Worm (Caenorhabditis elegans): ENCODE data around the gene cnk-1.

cnk-1 gene

DNA sequence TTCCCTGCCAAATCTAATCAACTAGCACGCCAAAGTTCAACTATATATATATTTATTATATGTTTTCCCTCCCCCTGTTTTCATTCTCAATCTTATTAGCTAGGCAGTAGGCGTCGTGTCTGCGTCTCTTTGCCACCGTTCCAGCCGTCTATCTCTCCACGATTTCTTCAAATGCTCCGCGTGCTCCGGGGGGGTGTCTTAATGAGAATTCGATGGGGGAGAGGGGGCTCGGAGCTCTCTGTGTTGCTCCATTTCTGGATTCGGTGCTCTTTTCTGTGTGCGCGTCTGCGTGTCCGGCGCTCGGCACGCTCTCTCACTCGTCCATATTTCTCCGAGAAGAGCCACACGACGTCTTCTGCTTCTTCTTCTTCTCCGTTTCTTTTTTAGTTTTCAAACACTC is 13.2 kb downstream of the cnk-1 start:
- peak; percentile 37 for TF ChIP-seq cog-1 (tag; optimal IDR thresholded peaks at IDR 0.05)
- no peak for TF ChIP-seq klf-2 (GFP tag; conservative IDR thresholded peaks at IDR 0.05)

DNA sequence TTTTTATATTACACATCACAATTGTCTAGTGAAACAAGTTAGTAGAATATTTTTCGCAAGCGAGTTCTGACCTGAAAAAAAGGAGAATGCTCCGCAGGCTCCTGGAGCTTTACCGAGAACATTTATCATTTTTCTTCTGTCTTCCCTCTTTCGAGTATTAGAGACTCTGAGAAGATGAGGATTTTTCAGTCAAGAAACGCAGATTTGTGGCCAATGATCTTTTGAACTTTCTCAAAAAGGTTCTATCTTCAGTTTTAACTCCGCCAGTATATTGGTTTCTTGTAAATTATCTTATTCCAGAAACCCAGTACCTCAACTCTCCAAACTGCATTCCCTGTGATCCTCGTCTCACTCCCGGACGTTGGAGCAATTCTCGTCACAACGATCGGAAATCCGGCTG is 14.6 kb downstream of the cnk-1 start, which contains the start of gene K10G9.2:
Gene K10G9.2, plus strand, starts transcription at position 301 of the 400 bp plus-strand sequence.
- no peak for TF ChIP-seq ztf-23 (GFP tag; IDR thresholded peaks at IDR 0.05)
- TF ChIP-seq ztf-29 (GFP tag; IDR thresholded peaks at IDR 0.05) = no peak
- TF ChIP-seq T22C8.4 (GFP tag; IDR thresholded peaks at IDR 0.05) = no peak
- TF ChIP-seq cog-1 (tag; optimal IDR thresholded peaks at IDR 0.05) = no peak

DNA sequence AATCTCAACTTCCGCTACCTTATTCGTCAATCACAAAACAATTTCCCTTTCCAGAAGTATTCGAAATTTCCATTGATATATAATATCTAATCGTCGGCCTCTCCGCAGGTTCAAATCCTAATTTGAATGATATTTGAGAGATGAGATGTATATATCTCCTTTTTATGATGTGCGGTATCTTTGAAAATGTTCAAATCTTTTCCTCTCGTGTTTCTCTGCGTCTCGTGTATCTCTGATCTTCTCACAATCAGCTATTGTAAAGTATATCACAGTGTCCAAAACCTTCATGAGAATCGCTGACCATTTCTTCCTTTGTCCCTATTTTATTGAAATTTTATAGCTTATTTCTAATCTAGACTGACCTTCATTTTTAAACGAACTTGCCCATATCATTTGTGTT is 18.7 kb downstream of the cnk-1 start:
- no peak for TF ChIP-seq ref-1 (GFP tag; conservative IDR thresholded peaks at IDR 0.05)
- TF ChIP-seq med-1 (GFP tag; optimal IDR thresholded peaks at IDR 0.05; ENCODE audit: insufficient read depth) = no peak

DNA sequence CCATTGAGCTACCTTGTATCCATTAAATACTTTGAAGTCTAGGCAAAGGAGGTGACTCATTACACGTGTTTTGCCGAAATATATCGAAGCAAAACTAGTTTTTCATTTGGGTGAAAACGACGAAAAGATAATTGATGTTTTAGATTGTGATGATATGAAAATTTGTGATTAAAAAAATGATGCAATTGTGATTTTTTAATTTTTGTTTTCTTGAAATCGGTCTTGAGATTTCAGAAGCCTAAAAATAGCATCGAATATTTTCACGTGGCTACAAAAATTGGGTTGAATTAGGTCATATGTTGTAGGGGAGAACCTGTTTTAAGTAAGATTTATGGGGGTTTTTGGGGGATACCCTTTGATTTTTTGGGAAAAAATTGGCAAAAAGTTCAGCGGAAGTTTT is 19.5 kb downstream of the cnk-1 start:
- TF ChIP-seq ref-1 (GFP tag; conservative IDR thresholded peaks at IDR 0.05) (no peak), T22C8.4 (GFP tag; IDR thresholded peaks at IDR 0.05) (no peak), tab-1 (GFP tag; IDR thresholded peaks at IDR 0.05) (no peak), cog-1 (tag; optimal IDR thresholded peaks at IDR 0.05) (no peak), med-1 (GFP tag; optimal IDR thresholded peaks at IDR 0.05; ENCODE audit: insufficient read depth) (no peak), ztf-23 (GFP tag; IDR thresholded peaks at IDR 0.05) (no peak), ztf-29 (GFP tag; IDR thresholded peaks at IDR 0.05) (no peak), flt-1 (GFP tag; IDR thresholded peaks at IDR 0.05) (no peak), klf-2 (GFP tag; conservative IDR thresholded peaks at IDR 0.05) (no peak)

DNA sequence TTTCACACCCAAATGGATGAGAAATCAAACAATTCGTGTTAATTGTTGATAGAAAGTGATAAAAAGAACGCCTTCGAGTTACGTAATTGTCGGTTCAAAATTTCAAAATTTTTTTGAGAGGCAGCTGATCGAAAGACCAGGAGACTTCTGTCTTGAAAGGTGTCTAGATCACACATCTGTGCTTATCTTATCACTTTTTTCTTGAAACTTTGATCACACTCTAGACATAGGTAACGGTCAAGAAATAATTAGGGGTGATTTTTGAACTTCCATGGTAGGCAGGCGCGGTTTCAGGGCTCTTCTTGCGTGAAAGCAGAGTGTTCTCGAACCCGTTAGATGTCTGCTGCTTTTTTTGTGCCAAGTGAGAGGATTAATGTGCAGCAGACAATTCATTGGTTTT is 22.3 kb downstream of the cnk-1 start:
- TF ChIP-seq flt-1 (GFP tag; IDR thresholded peaks at IDR 0.05) (no peak), cog-1 (tag; optimal IDR thresholded peaks at IDR 0.05) (no peak), ztf-29 (GFP tag; IDR thresholded peaks at IDR 0.05) (no peak), tab-1 (GFP tag; IDR thresholded peaks at IDR 0.05) (no peak), T22C8.4 (GFP tag; IDR thresholded peaks at IDR 0.05) (no peak), ref-1 (GFP tag; conservative IDR thresholded peaks at IDR 0.05) (no peak), ztf-23 (GFP tag; IDR thresholded peaks at IDR 0.05) (no peak)

DNA sequence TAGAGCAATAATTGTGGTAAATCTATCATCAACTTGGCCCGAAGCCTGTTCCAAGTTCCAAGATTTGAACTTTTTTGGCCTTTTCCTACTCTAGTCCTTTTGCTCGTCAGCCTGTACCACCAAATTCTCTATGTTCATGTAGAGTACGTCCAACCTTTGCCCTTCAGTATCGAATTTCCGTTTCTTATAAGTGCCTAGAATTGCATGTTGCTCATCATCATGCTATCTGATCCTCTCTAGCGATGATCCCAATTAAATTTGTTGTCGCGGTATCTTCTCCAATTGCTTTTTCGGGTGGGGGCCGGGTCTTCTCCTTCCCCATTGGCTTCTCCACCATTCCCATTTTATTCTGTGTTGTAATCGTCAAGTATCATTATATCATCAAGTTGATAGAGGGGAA is 22.9 kb downstream of the cnk-1 start:
- TF ChIP-seq tab-1 (GFP tag; IDR thresholded peaks at IDR 0.05) = no peak
- no peak for TF ChIP-seq T22C8.4 (GFP tag; IDR thresholded peaks at IDR 0.05)
- TF ChIP-seq ztf-29 (GFP tag; IDR thresholded peaks at IDR 0.05) = no peak
- no peak for TF ChIP-seq ref-1 (GFP tag; conservative IDR thresholded peaks at IDR 0.05)
- no peak for TF ChIP-seq ztf-23 (GFP tag; IDR thresholded peaks at IDR 0.05)
- no peak for TF ChIP-seq flt-1 (GFP tag; IDR thresholded peaks at IDR 0.05)
- no peak for TF ChIP-seq med-1 (GFP tag; optimal IDR thresholded peaks at IDR 0.05; ENCODE audit: insufficient read depth)
- no peak for TF ChIP-seq klf-2 (GFP tag; conservative IDR thresholded peaks at IDR 0.05)
- no peak for TF ChIP-seq cog-1 (tag; optimal IDR thresholded peaks at IDR 0.05)

DNA sequence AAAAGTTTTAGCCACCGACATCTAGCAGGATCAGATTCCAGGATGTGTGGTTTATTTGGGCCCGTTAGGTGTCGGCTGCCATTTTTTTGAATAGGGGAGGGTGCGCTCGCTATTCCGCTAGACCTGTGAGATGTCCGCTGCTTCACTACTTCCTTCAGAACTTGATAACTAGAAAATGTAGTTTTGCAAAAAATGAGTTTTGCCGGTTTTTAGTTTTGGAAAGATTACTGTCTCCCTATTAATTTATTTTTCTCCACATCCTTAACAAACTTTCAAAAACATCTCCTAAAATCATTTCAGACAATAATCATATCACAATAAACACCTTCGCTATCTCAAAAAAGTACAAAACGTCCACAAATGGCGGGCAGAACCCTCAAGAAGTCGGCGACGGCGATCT is 23.8 kb downstream of the cnk-1 start, which contains the start of gene vglu-2:
Gene vglu-2, plus strand, starts transcription at position 301 of the 400 bp plus-strand sequence.
- TF ChIP-seq klf-2 (GFP tag; conservative IDR thresholded peaks at IDR 0.05) (no peak), ref-1 (GFP tag; conservative IDR thresholded peaks at IDR 0.05) (no peak), tab-1 (GFP tag; IDR thresholded peaks at IDR 0.05) (no peak), flt-1 (GFP tag; IDR thresholded peaks at IDR 0.05) (no peak), ztf-23 (GFP tag; IDR thresholded peaks at IDR 0.05) (no peak), cog-1 (tag; optimal IDR thresholded peaks at IDR 0.05) (no peak), T22C8.4 (GFP tag; IDR thresholded peaks at IDR 0.05) (no peak), ztf-29 (GFP tag; IDR thresholded peaks at IDR 0.05) (no peak), med-1 (GFP tag; optimal IDR thresholded peaks at IDR 0.05; ENCODE audit: insufficient read depth) (no peak)

DNA sequence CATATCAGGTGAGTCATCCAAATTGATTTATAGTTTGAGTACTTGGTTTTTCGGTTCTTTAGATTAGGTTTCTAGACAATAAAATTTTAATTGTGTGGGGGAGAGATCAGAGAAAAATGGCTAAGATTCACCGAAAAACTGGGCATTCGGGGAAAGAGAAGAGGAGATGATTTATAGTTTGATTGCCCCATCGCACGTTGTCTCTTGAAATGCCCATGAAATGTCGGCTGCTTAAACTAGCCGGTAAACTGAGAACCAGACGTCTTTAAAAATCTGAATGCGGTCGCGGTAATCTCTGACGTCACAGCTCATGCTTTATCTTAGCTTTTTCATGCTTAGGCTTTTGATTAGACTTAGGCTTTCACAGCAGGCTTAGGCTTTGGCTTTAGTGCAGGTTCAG is 25.8 kb downstream of the cnk-1 start:
- TF ChIP-seq cog-1 (tag; optimal IDR thresholded peaks at IDR 0.05) = no peak

DNA sequence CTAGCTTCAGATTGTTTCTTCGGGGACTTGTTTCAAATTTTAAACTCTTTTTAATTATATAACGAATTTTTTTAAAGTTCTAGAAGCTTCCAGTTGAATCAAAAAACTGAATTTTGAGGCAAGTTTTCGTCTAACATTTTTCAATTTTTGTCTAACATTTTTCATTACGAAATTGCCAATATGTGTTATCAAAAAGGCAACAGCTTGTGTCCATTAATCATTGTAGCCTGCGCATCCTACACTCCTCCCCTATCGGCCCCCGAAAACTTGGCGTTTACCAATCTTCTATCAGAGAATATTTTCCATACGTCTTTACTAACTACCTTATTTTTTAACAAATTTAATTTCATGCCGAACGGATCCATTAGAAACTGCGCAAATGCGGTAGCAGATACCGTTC is 29.0 kb downstream of the cnk-1 start, which contains the start of gene vglu-3:
Gene vglu-3, plus strand, starts transcription at position 301 of the 400 bp plus-strand sequence.
- TF ChIP-seq tab-1 (GFP tag; IDR thresholded peaks at IDR 0.05) (no peak), ref-1 (GFP tag; conservative IDR thresholded peaks at IDR 0.05) (no peak), ztf-23 (GFP tag; IDR thresholded peaks at IDR 0.05) (no peak), T22C8.4 (GFP tag; IDR thresholded peaks at IDR 0.05) (no peak), med-1 (GFP tag; optimal IDR thresholded peaks at IDR 0.05; ENCODE audit: insufficient read depth) (no peak)

DNA sequence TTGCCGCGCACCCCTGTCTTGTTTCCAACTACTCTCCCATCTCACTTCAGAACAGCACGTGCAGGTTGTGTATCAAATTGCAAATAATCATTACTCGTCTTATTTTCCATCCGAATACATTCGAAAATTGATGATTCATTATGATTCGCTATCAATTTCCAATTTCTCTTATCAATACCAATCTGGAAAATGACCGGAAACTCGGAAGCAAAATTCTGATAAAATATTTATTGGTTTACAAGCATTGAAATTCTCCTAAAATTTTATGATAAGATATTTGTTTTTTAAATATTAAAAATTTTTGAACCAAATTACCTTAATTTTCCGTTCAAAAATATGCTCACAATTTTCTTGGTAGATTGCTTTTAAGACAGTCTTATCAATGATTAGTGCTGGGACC is 34.2 kb downstream of the cnk-1 start:
- TF ChIP-seq ztf-23 (GFP tag; IDR thresholded peaks at IDR 0.05) = no peak

DNA sequence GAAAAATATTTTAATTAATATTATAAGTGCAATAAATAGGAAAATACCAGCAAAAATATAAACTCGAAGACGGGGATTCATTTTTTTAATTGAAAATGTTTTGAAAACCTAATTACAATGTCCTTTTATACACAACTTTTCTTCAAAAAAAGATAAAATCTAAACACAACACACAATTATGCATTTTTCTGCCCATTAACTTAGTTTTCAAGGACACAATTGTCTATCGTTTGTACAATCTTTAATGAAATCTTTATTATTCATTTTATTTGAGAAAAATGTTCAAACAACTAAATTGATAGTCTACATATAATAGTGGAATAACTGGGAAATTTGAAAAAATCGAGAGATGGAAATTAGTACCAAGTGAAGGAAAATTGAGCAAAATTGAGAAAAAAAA is 35.0 kb downstream of the cnk-1 start, which contains the start of gene T07A5.1:
Gene T07A5.1, minus strand, starts transcription at position 149 of the 400 bp plus-strand sequence.
- TF ChIP-seq tab-1 (GFP tag; IDR thresholded peaks at IDR 0.05) = no peak
- TF ChIP-seq klf-2 (GFP tag; conservative IDR thresholded peaks at IDR 0.05) = no peak
- no peak for TF ChIP-seq T22C8.4 (GFP tag; IDR thresholded peaks at IDR 0.05)
- no peak for TF ChIP-seq ztf-23 (GFP tag; IDR thresholded peaks at IDR 0.05)
- no peak for TF ChIP-seq ztf-29 (GFP tag; IDR thresholded peaks at IDR 0.05)
- TF ChIP-seq cog-1 (tag; optimal IDR thresholded peaks at IDR 0.05) = no peak
- no peak for TF ChIP-seq ref-1 (GFP tag; conservative IDR thresholded peaks at IDR 0.05)
- TF ChIP-seq med-1 (GFP tag; optimal IDR thresholded peaks at IDR 0.05; ENCODE audit: insufficient read depth) = no peak
- TF ChIP-seq flt-1 (GFP tag; IDR thresholded peaks at IDR 0.05) = no peak

Measured in whole organism, midembryonic.